Fruit fly (Drosophila melanogaster) whole organism, prepupa: ENCODE data around the gene Rab9Fa.

Experiments used
- Blimp-1 ChIP-seq: fragments of 200-800 bp; sonication (Bioruptor generic); optimal IDR thresholded peaks from 3 replicates; lab custom pipeline; 2017; ENCODE audit warnings: missing biosample characterization, missing genetic modification characterization, mild to moderate bottlenecking, moderate library complexity, missing genetic modification reagents
- CG10669 ChIP-seq: fragments of 200-800 bp; sonication (Bioruptor generic); optimal IDR thresholded peaks from 3 replicates; lab custom pipeline; 2018; ENCODE audit warnings: missing biosample characterization, mild to moderate bottlenecking, missing genetic modification characterization, moderate library complexity
- CG3032 ChIP-seq: fragments of 200-800 bp; optimal IDR thresholded peaks from 2 replicates; lab custom pipeline; 2019; ENCODE audit warnings: missing biosample characterization, mild to moderate bottlenecking, missing genetic modification characterization, moderate library complexity
- CG4318 ChIP-seq: fragments of 200-800 bp; sonication (Bioruptor generic); optimal IDR thresholded peaks from 3 replicates; lab custom pipeline; 2017; ENCODE audit warnings: missing biosample characterization, mild to moderate bottlenecking, missing genetic modification characterization
- CG6163 ChIP-seq: fragments of 200-800 bp; sonication (Bioruptor generic); IDR thresholded peaks from 3 replicates; pipeline ENCODE4 v1.3.6; 2022; ENCODE audit warnings: missing biosample characterization, missing genetic modification characterization
- CG6808 ChIP-seq: fragments of 200-800 bp; sonication (Bioruptor generic); optimal IDR thresholded peaks from 3 replicates; lab custom pipeline; 2017; ENCODE audit warnings: missing biosample characterization, missing genetic modification characterization, mild to moderate bottlenecking, moderate library complexity, missing genetic modification reagents
- Ets21C ChIP-seq: fragments of 200-800 bp; sonication (Bioruptor generic); optimal IDR thresholded peaks from 3 replicates; lab custom pipeline; 2016; ENCODE audit warnings: missing biosample characterization, missing genetic modification characterization
- Lpt ChIP-seq: fragments of 200-800 bp; sonication (Bioruptor generic); optimal IDR thresholded peaks from 3 replicates; lab custom pipeline; 2016; ENCODE audit warnings: missing biosample characterization, missing genetic modification characterization
- Met ChIP-seq: fragments of 200-800 bp; sonication (Bioruptor generic); optimal IDR thresholded peaks from 3 replicates; lab custom pipeline; 2016; ENCODE audit warnings: missing biosample characterization, missing genetic modification characterization
- OdsH ChIP-seq: fragments of 200-800 bp; sonication (Bioruptor generic); optimal IDR thresholded peaks from 3 replicates; lab custom pipeline; 2016; ENCODE audit warnings: missing biosample characterization, missing genetic modification characterization
- Sox102F ChIP-seq: fragments of 200-800 bp; sonication (Bioruptor generic); optimal IDR thresholded peaks from 2 replicates; lab custom pipeline; 2016; ENCODE audit warnings: missing biosample characterization, mild to moderate bottlenecking, missing genetic modification characterization
- Sox14 ChIP-seq: fragments of 200-800 bp; sonication (Bioruptor generic); optimal IDR thresholded peaks from 3 replicates; lab custom pipeline; 2016; ENCODE audit warnings: missing biosample characterization, missing genetic modification characterization
- dac ChIP-seq: fragments of 200-800 bp; sonication (Bioruptor generic); optimal IDR thresholded peaks from 2 replicates; lab custom pipeline; 2017; ENCODE audit warnings: missing biosample characterization, mild to moderate bottlenecking, missing genetic modification characterization

- TF ChIP-seq CG6808 (GFP tag; lab: Kevin White, UChicago) (peak; percentile 62), Ets21C (GFP tag; lab: Kevin White, UChicago) (no peak), Met (GFP tag; lab: Kevin White, UChicago) (peak; percentile 0), Sox102F (GFP tag; lab: Kevin White, UChicago) (peak; percentile 0), OdsH (no peak), dac (GFP tag; lab: Kevin White, UChicago) (no peak), Blimp-1 (GFP tag; lab: Kevin White, UChicago) (peak; percentile 32), Lpt (GFP tag; lab: Kevin White, UChicago) (peak; percentile 2), CG4318 (GFP tag; lab: Kevin White, UChicago) (no peak), Sox14 (no peak), CG10669 (GFP tag; lab: Kevin White, UChicago) (no peak), CG6163 (GFP tag; lab: Robert Waterston, UW) (peak; percentile 58; the same call in 2 of the 3 replicates), CG3032 (no peak)
Observed at dm6 chrX:10932300-10932699, 18.5 kb downstream of the Rab9Fa start.
